Worm (Caenorhabditis elegans) whole organism, L3 larva: Measurements from ENCODE around the gene C01G12.9.

ENCODE experiments used
- aly-2 ChIP-seq: fragments of 150-350 bp; optimal IDR thresholded peaks from 2 replicates; lab custom pipeline; 2014; ENCODE audit warnings: missing biosample characterization, missing genetic modification characterization
- ceh-82 ChIP-seq: fragments of 150-350 bp; optimal IDR thresholded peaks from 2 replicates; lab custom pipeline; 2014; ENCODE audit warnings: missing biosample characterization, missing genetic modification characterization
- pqm-1 ChIP-seq: fragments of 150-350 bp; optimal IDR thresholded peaks from 2 replicates; lab custom pipeline; 2017; ENCODE audit warnings: missing biosample characterization, missing genetic modification characterization, inconsistent platforms

ce11 chrII:14555019-14555418 is 23.8 kb upstream of the C01G12.9 start:
- TF ChIP-seq ceh-82 (tag; lab: Kevin White, UChicago) (no peak), aly-2 (no peak), pqm-1 (tag; lab: Kevin White, UChicago) (no peak)
